Worm (Caenorhabditis elegans): ENCODE data around the gene F07G11.1.

DNA sequence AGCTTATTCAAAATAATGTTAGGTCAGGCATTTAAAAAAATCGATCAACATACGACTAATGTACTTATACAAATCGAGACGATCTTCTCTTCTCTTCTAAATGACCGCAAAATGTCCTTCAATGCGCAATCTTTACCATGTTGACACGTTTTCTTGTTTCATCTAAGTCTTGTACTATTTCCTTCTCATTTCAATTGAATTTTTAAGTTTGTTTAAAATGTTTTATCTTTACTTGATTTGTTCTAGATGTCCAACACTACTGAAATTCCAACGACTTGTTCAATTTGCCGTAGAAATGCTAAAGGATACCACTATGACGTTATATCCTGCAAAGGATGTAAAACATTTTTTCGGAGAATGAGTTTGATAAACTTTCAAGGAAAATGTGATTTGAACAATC is 34.8 kb downstream of the F07G11.1 start, which contains the start of the genes nhr-263 and nhr-148:
- TF ChIP-seq nfya-1 (tag; optimal IDR thresholded peaks at IDR 0.05; ENCODE audit: insufficient read depth) (no peak), jun-1 (tag; optimal IDR thresholded peaks at IDR 0.05) (no peak)
